Worm (Caenorhabditis elegans) whole organism, L2 larva: Measurements from ENCODE around the gene F09F9.5.

Experiments
- C34F6.9 ChIP-seq: fragments of 150-350 bp; optimal IDR thresholded peaks from 2 replicates; lab custom pipeline; 2014; ENCODE audit warnings: missing biosample characterization, missing genetic modification characterization
- F13H6.1 ChIP-seq: sonication (generic microtip); optimal IDR thresholded peaks from 2 replicates; lab custom pipeline; 2016; ENCODE audit warnings: missing genetic modification characterization, missing compliant biosample characterization
- R02D3.7 ChIP-seq: fragments of 150-350 bp; optimal IDR thresholded peaks from 2 replicates; lab custom pipeline; 2014; ENCODE audit warnings: missing biosample characterization, missing genetic modification characterization
- alr-1 ChIP-seq: fragments of 150-350 bp; optimal IDR thresholded peaks from 2 replicates; lab custom pipeline; 2014; ENCODE audit warnings: missing biosample characterization, missing genetic modification characterization
- aly-2 ChIP-seq: fragments of 150-350 bp; optimal IDR thresholded peaks from 2 replicates; lab custom pipeline; 2014; ENCODE audit warnings: missing biosample characterization, missing genetic modification characterization
- ama-1 ChIP-seq: fragments of 150-350 bp; optimal IDR thresholded peaks from 2 replicates; lab custom pipeline; 2018; ENCODE audit warnings: inconsistent platforms
- blmp-1 ChIP-seq: sonication (generic microtip); optimal IDR thresholded peaks from 2 replicates; lab custom pipeline; 2017; ENCODE audit warnings: missing genetic modification characterization, mild to moderate bottlenecking, missing compliant biosample characterization, antibody characterized with exemption, moderate library complexity; ENCODE audit not compliant: insufficient read depth
- ceh-16 ChIP-seq: fragments of 150-350 bp; optimal IDR thresholded peaks from 2 replicates; lab custom pipeline; 2014; ENCODE audit warnings: missing biosample characterization, missing genetic modification characterization
- ceh-82 ChIP-seq: fragments of 150-350 bp; optimal IDR thresholded peaks from 2 replicates; lab custom pipeline; 2014; ENCODE audit warnings: missing biosample characterization, missing genetic modification characterization
- dmd-4 ChIP-seq: sonication (generic microtip); optimal IDR thresholded peaks from 2 replicates; lab custom pipeline; 2017; ENCODE audit warnings: missing biosample characterization, missing genetic modification characterization
- elt-1 ChIP-seq: fragments of 150-350 bp; optimal IDR thresholded peaks from 2 replicates; lab custom pipeline; 2014; ENCODE audit warnings: missing biosample characterization, missing genetic modification characterization
- elt-3 ChIP-seq: sonication (generic microtip); optimal IDR thresholded peaks from 2 replicates; lab custom pipeline; 2017; ENCODE audit warnings: missing biosample characterization, missing genetic modification characterization
- fos-1 ChIP-seq: fragments of 150-350 bp; optimal IDR thresholded peaks from 2 replicates; lab custom pipeline; 2014; ENCODE audit warnings: missing biosample characterization, missing genetic modification characterization
- lin-13 ChIP-seq: fragments of 150-350 bp; optimal IDR thresholded peaks from 2 replicates; lab custom pipeline; 2014; ENCODE audit warnings: missing biosample characterization, missing genetic modification reagents, missing genetic modification characterization
- lin-39 ChIP-seq: fragments of 150-350 bp; optimal IDR thresholded peaks from 2 replicates; lab custom pipeline; 2014; ENCODE audit warnings: missing biosample characterization, missing genetic modification reagents, missing genetic modification characterization
- mab-5 ChIP-seq: fragments of 150-350 bp; optimal IDR thresholded peaks from 2 replicates; lab custom pipeline; 2014; ENCODE audit warnings: missing biosample characterization, missing genetic modification characterization
- mbf-1 ChIP-seq: sonication (generic microtip); optimal IDR thresholded peaks from 2 replicates; lab custom pipeline; 2017; ENCODE audit warnings: missing biosample characterization, missing genetic modification characterization
- nhr-10 ChIP-seq: sonication (generic microtip); optimal IDR thresholded peaks from 2 replicates; lab custom pipeline; 2017; ENCODE audit warnings: missing biosample characterization, missing genetic modification characterization
- nhr-129 ChIP-seq: fragments of 150-350 bp; optimal IDR thresholded peaks from 2 replicates; lab custom pipeline; 2014; ENCODE audit warnings: missing biosample characterization, missing genetic modification characterization
- nhr-21 ChIP-seq: fragments of 150-350 bp; optimal IDR thresholded peaks from 2 replicates; lab custom pipeline; 2014; ENCODE audit warnings: missing biosample characterization, missing genetic modification characterization
- nhr-23 ChIP-seq: fragments of 150-350 bp; optimal IDR thresholded peaks from 2 replicates; lab custom pipeline; 2014; ENCODE audit warnings: missing biosample characterization, missing genetic modification reagents, missing genetic modification characterization
- nhr-237 ChIP-seq: fragments of 150-350 bp; optimal IDR thresholded peaks from 2 replicates; lab custom pipeline; 2014; ENCODE audit warnings: missing biosample characterization, missing genetic modification characterization
- nhr-25 ChIP-seq: fragments of 150-350 bp; sonication (generic microtip); optimal IDR thresholded peaks from 3 replicates; lab custom pipeline; 2014; ENCODE audit warnings: missing biosample characterization, missing genetic modification characterization
- peb-1 ChIP-seq: fragments of 150-350 bp; optimal IDR thresholded peaks from 2 replicates; lab custom pipeline; 2014; ENCODE audit warnings: missing biosample characterization, missing genetic modification characterization
- sem-4 ChIP-seq: fragments of 150-350 bp; optimal IDR thresholded peaks from 2 replicates; lab custom pipeline; 2014; ENCODE audit warnings: missing biosample characterization, missing genetic modification reagents, missing genetic modification characterization
- snpc-4 ChIP-seq: fragments of 150-350 bp; optimal IDR thresholded peaks from 2 replicates; lab custom pipeline; 2014; ENCODE audit warnings: missing biosample characterization, missing genetic modification characterization
- unc-55 ChIP-seq: fragments of 150-350 bp; sonication (generic microtip); optimal IDR thresholded peaks from 3 replicates; lab custom pipeline; 2014; ENCODE audit warnings: missing biosample characterization, missing genetic modification reagents, missing genetic modification characterization
- unc-62 ChIP-seq: fragments of 150-350 bp; optimal IDR thresholded peaks from 2 replicates; lab custom pipeline; 2014; ENCODE audit warnings: missing biosample characterization, missing genetic modification reagents, missing genetic modification characterization
- zag-1 ChIP-seq: fragments of 150-350 bp; optimal IDR thresholded peaks from 2 replicates; lab custom pipeline; 2014; ENCODE audit warnings: missing biosample characterization, missing genetic modification characterization
- ztf-1 ChIP-seq: fragments of 200-800 bp; sonication (Bioruptor generic); conservative IDR thresholded peaks from 2 replicates; pipeline ENCODE4 v1.3.6; 2022; ENCODE audit warnings: missing genetic modification characterization, missing compliant biosample characterization
- ztf-4 ChIP-seq: fragments of 150-350 bp; optimal IDR thresholded peaks from 2 replicates; lab custom pipeline; 2014; ENCODE audit warnings: missing biosample characterization, missing genetic modification characterization

F09F9.5 gene

ce11 chrX:4088943-4089342 lies 28.8 kb upstream of the F09F9.5 start:
- TF ChIP-seq unc-55 (GFP tag; lab: Kevin White, UChicago) = peak; percentile 6
- TF ChIP-seq mab-5 (tag; lab: Kevin White, UChicago) = no peak

ce11 chrX:4094979-4095378 lies 22.7 kb upstream of the F09F9.5 start:
- TF ChIP-seq mab-5 (tag; lab: Kevin White, UChicago) = peak; percentile 61
- peak; percentile 0 for TF ChIP-seq unc-55 (GFP tag; lab: Kevin White, UChicago)
- no peak for TF ChIP-seq lin-39 (tag; lab: Kevin White, UChicago)
- no peak for TF ChIP-seq nhr-10 (tag; lab: Kevin White, UChicago)
- TF ChIP-seq ztf-1 (GFP tag; lab: Robert Waterston, UW) = no peak

ce11 chrX:4100473-4100872 lies 17.3 kb upstream of the F09F9.5 start, which contains the start of gene clh-4:
Gene clh-4 (minus strand): TSS chrX:4100573.
- no peak for TF ChIP-seq nhr-237 (tag; lab: Kevin White, UChicago)

- TF ChIP-seq alr-1 (tag; lab: Kevin White, UChicago) (no peak), zag-1 (tag; lab: Kevin White, UChicago) (no peak), ztf-1 (GFP tag; lab: Robert Waterston, UW) (no peak), ama-1 (lab: Kevin White, UChicago) (peak; percentile 52), fos-1 (no peak), peb-1 (tag; lab: Kevin White, UChicago) (no peak), nhr-237 (tag; lab: Kevin White, UChicago) (no peak)
Observed at ce11 chrX:4101213-4101612, 16.5 kb upstream of the F09F9.5 start.

ce11 chrX:4102075-4102598 lies 15.6 kb upstream of the F09F9.5 start, which contains the start of gene R02E4.3:
Gene R02E4.3 (minus strand): TSS chrX:4102125.
- TF ChIP-seq elt-3 (tag; lab: Kevin White, UChicago) = no peak
- TF ChIP-seq zag-1 (tag; lab: Kevin White, UChicago) = no peak
- TF ChIP-seq snpc-4 = no peak
- peak; percentile 82 for TF ChIP-seq nhr-21 (tag; lab: Kevin White, UChicago)
- TF ChIP-seq nhr-25 (tag; lab: Kevin White, UChicago) = peak; percentile 81
- TF ChIP-seq ztf-4 (tag; lab: Kevin White, UChicago) = no peak
- peak; percentile 5 for TF ChIP-seq blmp-1 (tag; lab: Kevin White, UChicago)
- TF ChIP-seq mab-5 (tag; lab: Kevin White, UChicago) = no peak
- TF ChIP-seq R02D3.7 (tag; lab: Kevin White, UChicago) = no peak
- TF ChIP-seq fos-1 = no peak
- no peak for TF ChIP-seq lin-13 (GFP tag; lab: Kevin White, UChicago)
- no peak for TF ChIP-seq nhr-23
- TF ChIP-seq elt-1 (tag; lab: Kevin White, UChicago) = no peak
- no peak for TF ChIP-seq lin-39 (tag; lab: Kevin White, UChicago)
- TF ChIP-seq F13H6.1 (tag; lab: Kevin White, UChicago) = peak; percentile 45

- peak; percentile 85 for TF ChIP-seq snpc-4
- no peak for TF ChIP-seq nhr-25 (tag; lab: Kevin White, UChicago)
Observed at ce11 chrX:4103071-4103470, 14.7 kb upstream of the F09F9.5 start.

- TF ChIP-seq elt-3 (tag; lab: Kevin White, UChicago) (no peak), nhr-21 (tag; lab: Kevin White, UChicago) (no peak), nhr-237 (tag; lab: Kevin White, UChicago) (no peak), mbf-1 (tag; lab: Kevin White, UChicago) (no peak), dmd-4 (no peak), ceh-82 (tag; lab: Kevin White, UChicago) (no peak), nhr-129 (no peak), ceh-16 (tag; lab: Kevin White, UChicago) (no peak), fos-1 (no peak), sem-4 (tag; lab: Kevin White, UChicago) (no peak), C34F6.9 (tag; lab: Kevin White, UChicago) (no peak), ztf-4 (tag; lab: Kevin White, UChicago) (no peak), alr-1 (tag; lab: Kevin White, UChicago) (no peak), aly-2 (tag; lab: Kevin White, UChicago) (no peak), R02D3.7 (tag; lab: Kevin White, UChicago) (no peak), unc-62 (no peak)
Observed at ce11 chrX:4104435-4104834, 13.3 kb upstream of the F09F9.5 start, which contains the start of gene R02E4.1. Gene R02E4.1 (minus strand): TSS chrX:4104535.
